Fruit fly (Drosophila melanogaster) whole organism, embryonic: Measurements from ENCODE around the gene Cyp4ac1.
A peak's percentile ranks its signal among the peaks of the same experiment; 100 is the strongest.

Experiments used
- Aef1 ChIP-seq: fragments of 200-800 bp; sonication (Bioruptor generic); IDR thresholded peaks from 3 replicates; pipeline ENCODE4 v1.3.6; 2022; ENCODE audit warnings: missing biosample characterization, missing genetic modification characterization
- CG11560 ChIP-seq: fragments of 200-800 bp; sonication (Bioruptor generic); IDR thresholded peaks from 3 replicates; pipeline ENCODE4 v1.3.6; 2022; ENCODE audit warnings: missing biosample characterization, missing genetic modification characterization
- CG11696 ChIP-seq: fragments of 200-800 bp; sonication (Bioruptor generic); IDR thresholded peaks from 2 replicates; pipeline ENCODE4 v1.3.6; 2022; ENCODE audit warnings: missing biosample characterization, missing genetic modification characterization
- CG12744 ChIP-seq: fragments of 200-800 bp; sonication (Bioruptor generic); optimal IDR thresholded peaks from 2 replicates; lab custom pipeline; 2016; ENCODE audit warnings: missing biosample characterization, missing genetic modification characterization
- CG1647 ChIP-seq: fragments of 200-800 bp; sonication (Bioruptor generic); optimal IDR thresholded peaks from 3 replicates; lab custom pipeline; 2016; ENCODE audit warnings: missing biosample characterization, missing genetic modification characterization
- CG16863 ChIP-seq: fragments of 200-800 bp; sonication (Bioruptor generic); optimal IDR thresholded peaks from 3 replicates; lab custom pipeline; 2016; ENCODE audit warnings: missing biosample characterization, missing genetic modification characterization
- CG2129 ChIP-seq: fragments of 200-800 bp; sonication (Bioruptor generic); IDR thresholded peaks from 2 replicates; pipeline ENCODE4 v1.3.6; 2022; ENCODE audit warnings: missing biosample characterization, missing genetic modification characterization; ENCODE audit not compliant: partially characterized antibody
- CG3065 ChIP-seq: fragments of 200-800 bp; sonication (Bioruptor generic); optimal IDR thresholded peaks from 2 replicates; lab custom pipeline; 2016; ENCODE audit warnings: missing biosample characterization, missing genetic modification characterization
- CG31441 ChIP-seq: fragments of 200-800 bp; sonication (Bioruptor generic); IDR thresholded peaks from 2 replicates; pipeline ENCODE4 v1.3.6; 2022; ENCODE audit warnings: missing biosample characterization, missing genetic modification characterization
- CG3281 ChIP-seq: fragments of 200-800 bp; sonication (Bioruptor generic); optimal IDR thresholded peaks from 3 replicates; lab custom pipeline; 2017; ENCODE audit warnings: missing biosample characterization, mild to moderate bottlenecking, missing genetic modification characterization
- CG33213 ChIP-seq: fragments of 200-800 bp; sonication (Bioruptor generic); optimal IDR thresholded peaks from 3 replicates; lab custom pipeline; 2016; ENCODE audit warnings: missing biosample characterization, missing genetic modification characterization
- CG3995 ChIP-seq: fragments of 200-800 bp; sonication (Bioruptor generic); optimal IDR thresholded peaks from 3 replicates; lab custom pipeline; 2016; ENCODE audit warnings: missing biosample characterization, missing genetic modification characterization
- CG4328 ChIP-seq: fragments of 200-800 bp; sonication (Bioruptor generic); optimal IDR thresholded peaks from 3 replicates; lab custom pipeline; 2017; ENCODE audit warnings: missing biosample characterization, missing genetic modification reagents, missing genetic modification characterization
- CG4707 ChIP-seq: fragments of 200-800 bp; sonication (Bioruptor generic); optimal IDR thresholded peaks from 2 replicates; lab custom pipeline; 2018; ENCODE audit warnings: missing biosample characterization, mild to moderate bottlenecking, missing genetic modification characterization, moderate library complexity
- CG6791 ChIP-seq: fragments of 200-800 bp; sonication (Bioruptor generic); IDR thresholded peaks from 3 replicates; pipeline ENCODE4 v1.3.6; 2022; ENCODE audit warnings: missing biosample characterization, missing genetic modification characterization; ENCODE audit not compliant: partially characterized antibody
- CG6854 ChIP-seq: fragments of 200-800 bp; sonication (Bioruptor generic); optimal IDR thresholded peaks from 3 replicates; lab custom pipeline; 2017; ENCODE audit warnings: missing biosample characterization, mild to moderate bottlenecking, missing genetic modification characterization
- CG7786 ChIP-seq: fragments of 200-800 bp; sonication (Bioruptor generic); optimal IDR thresholded peaks from 2 replicates; lab custom pipeline; 2016; ENCODE audit warnings: missing biosample characterization, missing genetic modification characterization
- CG8924 ChIP-seq: fragments of 200-800 bp; optimal IDR thresholded peaks from 3 replicates; lab custom pipeline; 2019; ENCODE audit warnings: missing biosample characterization, mild to moderate bottlenecking, missing genetic modification characterization, moderate library complexity
- CTCF ChIP-seq: fragments of 200-800 bp; sonication (Bioruptor generic); optimal IDR thresholded peaks from 2 replicates; lab custom pipeline; 2017; ENCODE audit warnings: missing biosample characterization, mild to moderate bottlenecking, missing genetic modification characterization, moderate library complexity
- D19B ChIP-seq: fragments of 200-800 bp; sonication (Bioruptor generic); optimal IDR thresholded peaks from 2 replicates; lab custom pipeline; 2017; ENCODE audit warnings: missing biosample characterization, mild to moderate bottlenecking, missing genetic modification characterization
- Fer2 ChIP-seq: fragments of 200-800 bp; sonication (Bioruptor generic); optimal IDR thresholded peaks from 2 replicates; lab custom pipeline; 2018; ENCODE audit warnings: missing biosample characterization, mild to moderate bottlenecking, missing genetic modification characterization, moderate library complexity
- Fer3 ChIP-seq: fragments of 200-800 bp; sonication (Bioruptor generic); optimal IDR thresholded peaks from 2 replicates; lab custom pipeline; 2018; ENCODE audit warnings: missing biosample characterization, mild to moderate bottlenecking, missing genetic modification characterization, moderate library complexity
- Gsc ChIP-seq: fragments of 200-800 bp; sonication (Bioruptor generic); IDR thresholded peaks from 2 replicates; pipeline ENCODE4 v1.3.6; 2022; ENCODE audit warnings: missing biosample characterization, missing genetic modification characterization
- Lpt ChIP-seq: fragments of >200 bp; optimal IDR thresholded peaks from 2 replicates; lab custom pipeline; 2018; ENCODE audit warnings: missing biosample characterization, missing genetic modification characterization
- MTF-1 ChIP-seq: fragments of 200-800 bp; sonication (Bioruptor generic); optimal IDR thresholded peaks from 2 replicates; lab custom pipeline; 2018; ENCODE audit warnings: missing biosample characterization, mild to moderate bottlenecking, missing genetic modification characterization, borderline replicate concordance
- Mrtf ChIP-seq: fragments of 200-800 bp; sonication (Bioruptor generic); IDR thresholded peaks from 3 replicates; pipeline ENCODE4 v1.3.6; 2022; ENCODE audit warnings: missing biosample characterization, missing genetic modification characterization
- Rfx ChIP-seq: fragments of 200-800 bp; sonication (Bioruptor generic); IDR thresholded peaks from 2 replicates; pipeline ENCODE4 v1.3.6; 2022; ENCODE audit warnings: missing biosample characterization, missing genetic modification characterization
- Rx ChIP-seq: fragments of 200-800 bp; sonication (Bioruptor generic); IDR thresholded peaks from 2 replicates; pipeline ENCODE4 v1.3.6; 2022; ENCODE audit warnings: missing biosample characterization, missing genetic modification characterization
- Ssrp ChIP-seq: fragments of 200-800 bp; sonication (Bioruptor generic); optimal IDR thresholded peaks from 2 replicates; lab custom pipeline; 2018; ENCODE audit warnings: missing biosample characterization, mild to moderate bottlenecking, missing genetic modification characterization, moderate library complexity
- Vsx1 ChIP-seq: fragments of 200-800 bp; sonication (Bioruptor generic); optimal IDR thresholded peaks from 2 replicates; lab custom pipeline; 2017; ENCODE audit warnings: missing biosample characterization, mild to moderate bottlenecking, missing genetic modification characterization, missing genetic modification reagents
- ap ChIP-seq: fragments of 200-800 bp; sonication (Bioruptor generic); IDR thresholded peaks from 2 replicates; pipeline ENCODE4 v1.3.6; 2022; ENCODE audit warnings: missing biosample characterization, missing genetic modification characterization
- bsh ChIP-seq, 2 experiments: fragments of 200-800 bp; sonication (Bioruptor generic); optimal IDR thresholded peaks; 2 replicates each; lab custom pipeline; 2017 to 2018; ENCODE audit warnings: mild to moderate bottlenecking in 2 of 2, missing biosample characterization in 2 of 2, missing genetic modification characterization in 2 of 2, moderate library complexity in 1 of 2
- chm ChIP-seq: fragments of 200-800 bp; sonication (Bioruptor generic); IDR thresholded peaks from 2 replicates; pipeline ENCODE4 v1.3.6; 2022; ENCODE audit warnings: missing biosample characterization, missing genetic modification characterization
- da ChIP-seq: fragments of 200-800 bp; sonication (Bioruptor generic); optimal IDR thresholded peaks from 2 replicates; lab custom pipeline; 2016; ENCODE audit warnings: missing biosample characterization, missing genetic modification characterization
- danr ChIP-seq: fragments of 200-800 bp; sonication (Bioruptor generic); IDR thresholded peaks from 2 replicates; pipeline ENCODE4 v1.3.6; 2022; ENCODE audit warnings: missing biosample characterization, missing genetic modification characterization
- dpn ChIP-seq, 2 experiments: fragments of 200-800 bp; sonication (Bioruptor generic); optimal IDR thresholded peaks; 3 replicates each; lab custom pipeline; 2016; ENCODE audit warnings: missing biosample characterization in 2 of 2, missing genetic modification characterization in 2 of 2
- emc ChIP-seq: fragments of 200-800 bp; sonication (Bioruptor generic); optimal IDR thresholded peaks from 2 replicates; lab custom pipeline; 2016; ENCODE audit warnings: missing biosample characterization, missing genetic modification characterization
- fd102C ChIP-seq: fragments of 200-800 bp; sonication (Bioruptor generic); optimal IDR thresholded peaks from 2 replicates; lab custom pipeline; 2018; ENCODE audit warnings: missing biosample characterization, mild to moderate bottlenecking, missing genetic modification characterization, moderate library complexity
- fd3F ChIP-seq: fragments of 200-800 bp; sonication (Bioruptor generic); optimal IDR thresholded peaks from 2 replicates; lab custom pipeline; 2018; ENCODE audit warnings: missing biosample characterization, mild to moderate bottlenecking, missing genetic modification characterization, moderate library complexity
- grau ChIP-seq: fragments of 200-800 bp; optimal IDR thresholded peaks from 3 replicates; lab custom pipeline; 2019; ENCODE audit warnings: missing biosample characterization, mild to moderate bottlenecking, missing genetic modification characterization, moderate library complexity
- gro ChIP-seq: fragments of 200-800 bp; sonication (Bioruptor generic); optimal IDR thresholded peaks from 2 replicates; lab custom pipeline; 2016; ENCODE audit warnings: missing biosample characterization, missing genetic modification characterization
- hth ChIP-seq: fragments of >200 bp; optimal IDR thresholded peaks from 2 replicates; lab custom pipeline; 2017; ENCODE audit warnings: inconsistent platforms
- lov ChIP-seq, 2 experiments: fragments of 200-800 bp in 1 of 2; fragments of >200 bp in 1 of 2; sonication (Bioruptor generic) in 1 of 2; IDR thresholded peaks in 1 of 2; optimal IDR thresholded peaks in 1 of 2; 2 replicates in 1 of 2; 3 replicates in 1 of 2; pipeline versions ENCODE4 v1.3.6 to Lab custom; 2017 to 2022; ENCODE audit warnings: missing biosample characterization in 1 of 2, missing genetic modification characterization in 1 of 2
- luna ChIP-seq: fragments of 200-800 bp; sonication (Bioruptor generic); optimal IDR thresholded peaks from 2 replicates; lab custom pipeline; 2016; ENCODE audit warnings: missing biosample characterization, missing genetic modification characterization
- nom ChIP-seq: fragments of 200-800 bp; sonication (Bioruptor generic); optimal IDR thresholded peaks from 2 replicates; lab custom pipeline; 2017; ENCODE audit warnings: missing biosample characterization, missing genetic modification characterization, mild to moderate bottlenecking, moderate library complexity, missing genetic modification reagents
- org-1 ChIP-seq: fragments of 200-800 bp; sonication (Bioruptor generic); optimal IDR thresholded peaks from 2 replicates; lab custom pipeline; 2017; ENCODE audit warnings: missing biosample characterization, missing genetic modification characterization
- pan ChIP-seq, 4 experiments: fragments of >200 bp in 3 of 4; fragments of 200-800 bp in 1 of 4; sonication (Bioruptor generic) in 1 of 4; optimal IDR thresholded peaks in 3 of 4; IDR thresholded peaks in 1 of 4; 2 replicates each; pipeline versions ENCODE4 v1.3.6 to Lab custom; 2017 to 2022; ENCODE audit warnings: missing biosample characterization in 2 of 4, missing genetic modification characterization in 2 of 4, mixed read lengths in 1 of 4
- sens ChIP-seq: fragments of 200-800 bp; sonication (Bioruptor generic); peaks from one replicate; lab custom pipeline; 2016; ENCODE audit warnings: missing biosample characterization, missing genetic modification characterization
- slp2 ChIP-seq: fragments of 200-800 bp; sonication (Bioruptor generic); optimal IDR thresholded peaks from 2 replicates; lab custom pipeline; 2016; ENCODE audit warnings: missing biosample characterization, missing genetic modification characterization
- ttk ChIP-seq: fragments of 200-800 bp; sonication (Bioruptor generic); IDR thresholded peaks from 2 replicates; pipeline ENCODE4 v2.1.2; 2022; ENCODE audit warnings: missing biosample characterization, missing genetic modification characterization

Cyp4ac1 gene

DNA sequence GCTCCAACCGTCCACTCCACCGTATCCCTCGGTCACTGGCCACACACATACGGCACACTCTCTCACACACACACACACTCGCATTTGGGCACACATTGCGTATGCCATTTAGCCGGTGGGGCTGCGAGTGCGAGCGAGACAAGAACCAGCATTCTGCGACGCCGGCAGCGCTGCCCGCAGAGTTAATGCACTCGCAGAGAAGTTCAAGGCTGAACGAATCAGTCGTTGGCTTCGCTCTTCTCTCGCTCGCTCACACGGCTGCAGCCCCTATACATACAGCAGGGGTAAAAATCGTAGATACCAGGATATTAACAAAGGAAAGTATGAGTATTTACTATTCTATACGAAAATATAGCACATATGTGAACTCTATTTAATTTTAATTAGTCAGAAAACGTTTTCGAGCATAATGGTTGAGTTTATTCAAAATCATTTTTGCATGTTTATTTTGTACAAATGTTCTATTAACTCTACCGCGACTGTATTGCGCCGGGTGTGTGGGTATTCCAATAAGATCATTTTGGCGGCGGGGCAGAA is 29.2 kb downstream of the Cyp4ac1 start (continued):
- TF ChIP-seq CG7786 = peak; percentile 67
- peak; percentile 28 for TF ChIP-seq MTF-1 (GFP tag; lab: Kevin White, UChicago)
- TF ChIP-seq gro (GFP tag; lab: Kevin White, UChicago) = peak; percentile 34
- TF ChIP-seq danr = 0 out of 2 replicates have a peak, but pooled peaks have one; percentile 11
- TF ChIP-seq lov (optimal IDR thresholded peaks at IDR 0.05; lab: Kevin White, UChicago) = no peak
- TF ChIP-seq lov (GFP tag; IDR thresholded peaks at IDR 0.05; lab: Robert Waterston, UW) = 0 out of 3 replicates have a peak, but pooled peaks have one; percentile 40
- TF ChIP-seq CG11560 (tag; lab: Robert Waterston, UW) = 0 out of 3 replicates have a peak, but pooled peaks have one; percentile 10
- TF ChIP-seq dpn (GFP tag; optimal IDR thresholded peaks at IDR 0.05; lab: Kevin White, UChicago) = peak; percentile 51 to 52
- peak; percentile 7 for TF ChIP-seq CG33213 (GFP tag; lab: Kevin White, UChicago)
- peak; percentile 47 for TF ChIP-seq CG4707 (GFP tag; lab: Kevin White, UChicago)
- TF ChIP-seq ttk = 0 out of 2 replicates have a peak, but pooled peaks have one; percentile 40
- 0 out of 2 replicates have a peak, but pooled peaks have one; percentile 25 for TF ChIP-seq chm (GFP tag; lab: Robert Waterston, UW)
- TF ChIP-seq Rfx (GFP tag; lab: Robert Waterston, UW) = no peak; the same call in none of the 2 replicates
- TF ChIP-seq da (GFP tag; lab: Kevin White, UChicago) = no peak
- TF ChIP-seq D19B (GFP tag; lab: Kevin White, UChicago) = no peak
- no peak for TF ChIP-seq CG3995
- no peak for TF ChIP-seq ap (GFP tag; lab: Robert Waterston, UW)
- TF ChIP-seq pan (optimal IDR thresholded peaks at IDR 0.05; lab: Kevin White, UChicago) = no peak
- TF ChIP-seq pan (GFP tag; optimal IDR thresholded peaks at IDR 0.05 in 1 of 2, IDR thresholded peaks at IDR 0.05 in 1 of 2) = peak in 1 of 2 experiments; percentile 72
- peak; percentile 6 for TF ChIP-seq CG6854
- TF ChIP-seq CG1647 (GFP tag; lab: Kevin White, UChicago) = no peak
- peak; percentile 85 for TF ChIP-seq CG8924 (tag; lab: Kevin White, UChicago)
- peak; percentile 77 for TF ChIP-seq Ssrp
- TF ChIP-seq CG12744 (GFP tag; lab: Kevin White, UChicago) = no peak
- peak; percentile 22; the same call in 1 of the 3 replicates for TF ChIP-seq Aef1 (GFP tag; lab: Robert Waterston, UW)
- TF ChIP-seq grau (tag; lab: Kevin White, UChicago) = peak; percentile 65
- peak; percentile 62 for TF ChIP-seq org-1
- no peak for TF ChIP-seq Lpt (GFP tag; lab: Kevin White, UChicago)
- TF ChIP-seq luna = no peak
- TF ChIP-seq CG2129 (GFP tag; lab: Robert Waterston, UW) = no peak
- peak; percentile 28 for TF ChIP-seq fd102C
- TF ChIP-seq Fer3 = peak; percentile 50
- peak; percentile 42 for TF ChIP-seq CG3281 (GFP tag; lab: Kevin White, UChicago)
- TF ChIP-seq sens (GFP tag; lab: Kevin White, UChicago) = peak; percentile 98
- TF ChIP-seq CG31441 (GFP tag; lab: Robert Waterston, UW) = peak; percentile 82
- TF ChIP-seq CG6791 = no peak
- peak; percentile 72 for TF ChIP-seq CG16863 (GFP tag; lab: Kevin White, UChicago)
- peak; percentile 32 for TF ChIP-seq CG4328 (GFP tag; lab: Kevin White, UChicago)
- no peak for TF ChIP-seq Fer2 (tag; lab: Kevin White, UChicago)
- no peak for TF ChIP-seq CG3065 (GFP tag; lab: Kevin White, UChicago)
- peak; percentile 92 for TF ChIP-seq nom (GFP tag; lab: Kevin White, UChicago)
- TF ChIP-seq Gsc = no peak
- peak; percentile 31; the same call in 1 of the 3 replicates for TF ChIP-seq Mrtf (GFP tag; lab: Robert Waterston, UW)
- peak; percentile 96 for TF ChIP-seq CG11696 (GFP tag; lab: Robert Waterston, UW)
- TF ChIP-seq Vsx1 = peak; percentile 62
- TF ChIP-seq slp2 (GFP tag; lab: Kevin White, UChicago) = peak; percentile 6
- peak; percentile 89 to 92 for TF ChIP-seq bsh (GFP tag; optimal IDR thresholded peaks at IDR 0.05; lab: Kevin White, UChicago)
- TF ChIP-seq Rx (GFP tag; lab: Robert Waterston, UW) = peak; percentile 41; the same call in 1 of the 2 replicates
- TF ChIP-seq CTCF = peak; percentile 13
- no peak for TF ChIP-seq fd3F (GFP tag; lab: Kevin White, UChicago)
- no peak for TF ChIP-seq emc (GFP tag; lab: Kevin White, UChicago)
- TF ChIP-seq hth (lab: Kevin White, UChicago) = no peak
